Worm (Caenorhabditis elegans) whole organism, L1 larva: ENCODE results near the gene tmd-2.
A peak's percentile ranks its signal among the peaks of the same experiment; 100 is the strongest.

ENCODE experiments used
- F16B12.6 ChIP-seq: fragments of 150-350 bp; optimal IDR thresholded peaks from 2 replicates; lab custom pipeline; 2014; ENCODE audit warnings: missing biosample characterization, missing genetic modification characterization
- alr-1 ChIP-seq: fragments of 200-800 bp; sonication (Bioruptor generic); optimal IDR thresholded peaks from 2 replicates; lab custom pipeline; 2018; ENCODE audit warnings: borderline replicate concordance, mild to moderate bottlenecking, missing genetic modification characterization, missing compliant biosample characterization
- aly-2 ChIP-seq: fragments of 150-350 bp; optimal IDR thresholded peaks from 2 replicates; lab custom pipeline; 2014; ENCODE audit warnings: missing biosample characterization, missing genetic modification characterization
- blmp-1 ChIP-seq: fragments of 150-350 bp; optimal IDR thresholded peaks from 2 replicates; lab custom pipeline; 2014; ENCODE audit warnings: missing biosample characterization, missing genetic modification characterization
- ceh-8 ChIP-seq: fragments of 200-800 bp; sonication (Bioruptor generic); optimal IDR thresholded peaks from 2 replicates; lab custom pipeline; 2018; ENCODE audit warnings: mild to moderate bottlenecking, missing genetic modification characterization, moderate library complexity, missing compliant biosample characterization
- ceh-90 ChIP-seq: sonication (generic microtip); optimal IDR thresholded peaks from 2 replicates; lab custom pipeline; 2016; ENCODE audit warnings: missing genetic modification characterization, missing compliant biosample characterization
- ces-1 ChIP-seq: fragments of 150-350 bp; optimal IDR thresholded peaks from 2 replicates; lab custom pipeline; 2014; ENCODE audit warnings: missing biosample characterization, missing genetic modification reagents, missing genetic modification characterization
- dsc-1 ChIP-seq: sonication (generic microtip); optimal IDR thresholded peaks from 2 replicates; lab custom pipeline; 2016; ENCODE audit warnings: mild to moderate bottlenecking, missing genetic modification characterization, missing compliant biosample characterization
- efl-1 ChIP-seq, 4 experiments: fragments of 150-350 bp; optimal IDR thresholded peaks in 3 of 4; peaks in 1 of 4; 1 replicate in 1 of 4; 2 replicates in 3 of 4; lab custom pipeline; 2014; ENCODE audit warnings: missing biosample characterization in 2 of 4, missing genetic modification characterization in 2 of 4, missing genetic modification reagents in 2 of 4
- efl-3 ChIP-seq: fragments of 200-800 bp; sonication (Bioruptor generic); optimal IDR thresholded peaks from 2 replicates; lab custom pipeline; 2018; ENCODE audit warnings: mild to moderate bottlenecking, missing genetic modification characterization, missing compliant biosample characterization
- elt-2 ChIP-seq: sonication (generic microtip); optimal IDR thresholded peaks from 2 replicates; lab custom pipeline; 2016; ENCODE audit warnings: missing genetic modification characterization, mild to moderate bottlenecking, inconsistent platforms, missing compliant biosample characterization, missing genetic modification reagents
- elt-3 ChIP-seq, 6 experiments: fragments of 150-350 bp in 1 of 6; sonication (generic microtip); optimal IDR thresholded peaks; 2 replicates each; lab custom pipeline; 2017 to 2018; ENCODE audit warnings: missing biosample characterization in 6 of 6, missing genetic modification characterization in 6 of 6, inconsistent platforms in 1 of 6
- fos-1 ChIP-seq: fragments of 150-350 bp; optimal IDR thresholded peaks from 2 replicates; lab custom pipeline; 2014; ENCODE audit warnings: missing biosample characterization, missing genetic modification characterization
- grh-1 ChIP-seq: fragments of 200-800 bp; sonication (Bioruptor generic); IDR thresholded peaks from 2 replicates; pipeline ENCODE4 v1.3.6; 2022; ENCODE audit warnings: missing genetic modification reagents, missing genetic modification characterization, missing compliant biosample characterization
- hlh-17 ChIP-seq: fragments of 200-800 bp; sonication (Bioruptor generic); optimal IDR thresholded peaks from 2 replicates; lab custom pipeline; 2018; ENCODE audit warnings: missing genetic modification characterization, mild to moderate bottlenecking, missing compliant biosample characterization, moderate library complexity, borderline replicate concordance
- hlh-4 ChIP-seq: sonication (generic microtip); optimal IDR thresholded peaks from 2 replicates; lab custom pipeline; 2016; ENCODE audit warnings: mild to moderate bottlenecking, missing genetic modification characterization, missing compliant biosample characterization
- hpl-2 ChIP-seq: fragments of 150-350 bp; optimal IDR thresholded peaks from 2 replicates; lab custom pipeline; 2014; ENCODE audit warnings: missing biosample characterization, missing genetic modification reagents, missing genetic modification characterization
- lin-13 ChIP-seq: fragments of 150-350 bp; optimal IDR thresholded peaks from 2 replicates; lab custom pipeline; 2014; ENCODE audit warnings: missing biosample characterization, missing genetic modification reagents, missing genetic modification characterization
- lin-14 ChIP-seq: fragments of 200-800 bp; sonication (Bioruptor generic); optimal IDR thresholded peaks from 2 replicates; lab custom pipeline; 2018; ENCODE audit warnings: mild to moderate bottlenecking, missing genetic modification characterization, moderate library complexity, missing compliant biosample characterization
- lin-15B ChIP-seq: fragments of 150-350 bp; sonication (generic microtip); optimal IDR thresholded peaks from 3 replicates; lab custom pipeline; 2014; ENCODE audit warnings: missing biosample characterization, missing genetic modification characterization
- lir-3 ChIP-seq: sonication (generic microtip); optimal IDR thresholded peaks from 2 replicates; lab custom pipeline; 2016; ENCODE audit warnings: mild to moderate bottlenecking, missing genetic modification characterization, moderate library complexity, missing compliant biosample characterization; ENCODE audit not compliant: poor library complexity
- lsy-2 ChIP-seq, 2 experiments: fragments of 150-350 bp; optimal IDR thresholded peaks; 2 replicates each; lab custom pipeline; 2014; ENCODE audit warnings: missing biosample characterization in 2 of 2, missing genetic modification characterization in 2 of 2
- mdl-1 ChIP-seq, 2 experiments: fragments of 150-350 bp; optimal IDR thresholded peaks; 2 replicates each; lab custom pipeline; 2014 to 2017; ENCODE audit warnings: missing biosample characterization in 2 of 2, missing genetic modification characterization in 2 of 2, inconsistent platforms in 1 of 2
- mep-1 ChIP-seq: fragments of 150-350 bp; optimal IDR thresholded peaks from 2 replicates; lab custom pipeline; 2014; ENCODE audit warnings: missing biosample characterization, missing genetic modification characterization
- nhr-12 ChIP-seq: sonication (generic microtip); optimal IDR thresholded peaks from 2 replicates; lab custom pipeline; 2017; ENCODE audit warnings: missing biosample characterization, missing genetic modification characterization
- nhr-19 ChIP-seq: fragments of 200-800 bp; sonication (Bioruptor generic); conservative IDR thresholded peaks from 2 replicates; pipeline ENCODE4 v1.3.6; 2022; ENCODE audit warnings: missing genetic modification characterization, missing compliant biosample characterization
- nhr-20 ChIP-seq: sonication (generic microtip); optimal IDR thresholded peaks from 2 replicates; lab custom pipeline; 2016; ENCODE audit warnings: mild to moderate bottlenecking, missing genetic modification characterization, missing compliant biosample characterization
- nhr-237 ChIP-seq: fragments of 150-350 bp; optimal IDR thresholded peaks from 2 replicates; lab custom pipeline; 2014; ENCODE audit warnings: missing biosample characterization, missing genetic modification characterization
- nhr-28 ChIP-seq: fragments of 150-350 bp; optimal IDR thresholded peaks from 2 replicates; lab custom pipeline; 2014; ENCODE audit warnings: missing biosample characterization, missing genetic modification characterization
- nhr-47 ChIP-seq: sonication (generic microtip); optimal IDR thresholded peaks from 2 replicates; lab custom pipeline; 2016; ENCODE audit warnings: mild to moderate bottlenecking, missing genetic modification characterization, moderate library complexity, missing compliant biosample characterization
- nhr-77 ChIP-seq: fragments of 150-350 bp; optimal IDR thresholded peaks from 2 replicates; lab custom pipeline; 2014; ENCODE audit warnings: missing biosample characterization, missing genetic modification characterization
- nhr-84 ChIP-seq: sonication (generic microtip); optimal IDR thresholded peaks from 2 replicates; lab custom pipeline; 2017; ENCODE audit warnings: missing biosample characterization, missing genetic modification characterization
- pag-3 ChIP-seq: sonication (generic microtip); optimal IDR thresholded peaks from 2 replicates; lab custom pipeline; 2017; ENCODE audit warnings: missing genetic modification characterization, mild to moderate bottlenecking, missing compliant biosample characterization, antibody characterized with exemption, borderline replicate concordance; ENCODE audit not compliant: insufficient read depth
- pqm-1 ChIP-seq: sonication (generic microtip); optimal IDR thresholded peaks from 3 replicates; lab custom pipeline; 2017; ENCODE audit warnings: missing biosample characterization, missing genetic modification characterization
- rnt-1 ChIP-seq: sonication (generic microtip); optimal IDR thresholded peaks from 2 replicates; lab custom pipeline; 2016; ENCODE audit warnings: mild to moderate bottlenecking, missing genetic modification characterization, moderate library complexity, missing compliant biosample characterization
- skn-1 ChIP-seq: fragments of 150-350 bp; optimal IDR thresholded peaks from 2 replicates; lab custom pipeline; 2014; ENCODE audit warnings: missing biosample characterization, missing genetic modification characterization
- sox-4 ChIP-seq: sonication (generic microtip); optimal IDR thresholded peaks from 2 replicates; lab custom pipeline; 2016; ENCODE audit warnings: missing genetic modification characterization, missing compliant biosample characterization
- sptf-1 ChIP-seq: fragments of 150-350 bp; optimal IDR thresholded peaks from 2 replicates; lab custom pipeline; 2014; ENCODE audit warnings: missing biosample characterization, missing genetic modification characterization
- swsn-7 ChIP-seq: sonication (generic microtip); optimal IDR thresholded peaks from 2 replicates; lab custom pipeline; 2016; ENCODE audit warnings: missing genetic modification characterization, missing compliant biosample characterization
- tbx-2 ChIP-seq: sonication (generic microtip); optimal IDR thresholded peaks from 2 replicates; lab custom pipeline; 2016; ENCODE audit warnings: missing genetic modification characterization, missing compliant biosample characterization
- tlp-1 ChIP-seq: fragments of 150-350 bp; optimal IDR thresholded peaks from 2 replicates; lab custom pipeline; 2014; ENCODE audit warnings: missing biosample characterization, missing genetic modification characterization
- unc-130 ChIP-seq: fragments of 150-350 bp; optimal IDR thresholded peaks from 2 replicates; lab custom pipeline; 2017; ENCODE audit warnings: missing biosample characterization, missing genetic modification characterization, inconsistent platforms
- unc-62 ChIP-seq: fragments of 150-350 bp; optimal IDR thresholded peaks from 2 replicates; lab custom pipeline; 2014; ENCODE audit warnings: missing biosample characterization, missing genetic modification reagents, missing genetic modification characterization
- unc-86 ChIP-seq: sonication (generic microtip); optimal IDR thresholded peaks from 2 replicates; lab custom pipeline; 2016; ENCODE audit warnings: missing genetic modification characterization, missing compliant biosample characterization
- unc-98 ChIP-seq: fragments of 200-800 bp; sonication (Bioruptor generic); IDR thresholded peaks from 2 replicates; pipeline ENCODE4 v1.3.6; 2022; ENCODE audit warnings: missing genetic modification characterization, missing compliant biosample characterization
- vab-15 ChIP-seq: sonication (generic microtip); optimal IDR thresholded peaks from 2 replicates; lab custom pipeline; 2017; ENCODE audit warnings: missing genotype, mild to moderate bottlenecking, missing genetic modification characterization, missing compliant biosample characterization
- xbp-1 ChIP-seq: sonication (generic microtip); optimal IDR thresholded peaks from 2 replicates; lab custom pipeline; 2016; ENCODE audit warnings: missing genetic modification characterization, missing compliant biosample characterization
- zag-1 ChIP-seq: fragments of 150-350 bp; optimal IDR thresholded peaks from 2 replicates; lab custom pipeline; 2014; ENCODE audit warnings: missing biosample characterization, missing genetic modification characterization
- ztf-11 ChIP-seq, 2 experiments: sonication (generic microtip); optimal IDR thresholded peaks; 2 replicates each; lab custom pipeline; 2016 to 2017; ENCODE audit warnings: missing genetic modification characterization in 2 of 2, missing biosample characterization in 1 of 2, missing compliant biosample characterization in 1 of 2

Gene tmd-2

DNA sequence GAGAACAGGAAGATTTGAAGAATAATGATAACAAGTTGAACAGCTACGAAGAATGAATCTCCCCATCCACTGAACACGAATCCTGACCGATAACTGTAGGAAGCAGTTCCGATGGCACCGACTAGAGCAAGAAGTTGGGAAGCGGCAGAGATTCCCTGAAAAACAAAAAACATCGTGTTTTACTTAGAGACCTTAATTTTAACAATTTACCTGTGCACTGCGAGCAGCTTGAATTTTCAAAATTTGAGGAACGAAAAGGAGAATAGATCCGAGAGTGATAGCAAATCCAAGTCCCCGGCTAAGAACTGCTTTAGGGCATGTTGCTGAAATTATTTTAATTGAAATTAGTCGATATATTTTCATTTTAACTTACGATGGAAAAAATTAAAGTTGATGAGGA lies 24.2 kb downstream of the tmd-2 start:
- TF ChIP-seq ztf-11 (tag; optimal IDR thresholded peaks at IDR 0.05; lab: Kevin White, UChicago) (no peak), nhr-12 (no peak), efl-1 (optimal IDR thresholded peaks at IDR 0.05; lab: Kevin White, UChicago) (no peak), efl-1 (GFP tag; optimal IDR thresholded peaks at IDR 0.05 in 1 of 2; lab: Kevin White, UChicago) (peak in 1 of 2 experiments; percentile 63)

DNA sequence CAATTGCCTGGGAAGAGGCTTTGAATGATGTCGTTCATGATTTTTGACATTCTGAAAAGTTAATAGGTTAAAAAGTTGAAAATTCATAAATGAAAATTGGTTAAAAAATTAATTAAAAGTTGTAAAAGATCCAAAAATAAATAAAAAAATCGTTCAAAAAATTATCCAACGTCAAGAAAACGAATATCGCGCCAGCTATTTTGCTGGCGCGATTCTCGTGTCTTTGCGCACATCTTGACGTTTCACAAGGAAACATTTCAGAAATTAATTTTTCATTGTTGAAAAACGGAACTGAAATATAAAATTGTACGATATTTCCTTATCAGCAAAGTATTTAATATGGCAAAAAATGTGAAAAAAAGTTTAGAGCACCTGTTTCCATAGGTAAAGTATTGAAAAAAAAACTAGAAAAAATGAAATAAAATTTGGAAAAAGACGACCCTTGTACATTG lies 24.7 kb downstream of the tmd-2 start, which contains the start of gene mpdu-1:
mpdu-1 (minus strand) TSS at position 51 of the 452 bp plus-strand sequence.
- TF ChIP-seq lin-15B (tag; lab: Kevin White, UChicago): peak; percentile 8
- peak; percentile 72 for TF ChIP-seq blmp-1
- no peak for TF ChIP-seq efl-3 (GFP tag; lab: Kevin White, UChicago)
- peak; percentile 34; the same call in 1 of the 2 replicates for TF ChIP-seq grh-1 (GFP tag; lab: Robert Waterston, UW)
- TF ChIP-seq nhr-77 (tag; lab: Kevin White, UChicago): peak; percentile 8
- no peak for TF ChIP-seq ceh-90 (tag; lab: Kevin White, UChicago)
- peak in 2 of 6 experiments; percentile 32 to 69 for TF ChIP-seq elt-3 (tag; optimal IDR thresholded peaks at IDR 0.05; lab: Kevin White, UChicago)
- peak in 1 of 2 experiments; percentile 23 for TF ChIP-seq mdl-1 (tag; optimal IDR thresholded peaks at IDR 0.05; lab: Kevin White, UChicago)
- peak; percentile 77 for TF ChIP-seq nhr-19 (GFP tag; lab: Robert Waterston, UW)
- TF ChIP-seq zag-1: no peak
- no peak for TF ChIP-seq fos-1 (tag; lab: Kevin White, UChicago)
- TF ChIP-seq pqm-1: no peak
- TF ChIP-seq ceh-8 (GFP tag; lab: Kevin White, UChicago): peak; percentile 8
- TF ChIP-seq tlp-1: no peak
- TF ChIP-seq hpl-2 (GFP tag; lab: Kevin White, UChicago): no peak
- peak; percentile 85 for TF ChIP-seq xbp-1
- TF ChIP-seq unc-86 (tag; lab: Kevin White, UChicago): peak; percentile 30
- no peak for TF ChIP-seq alr-1 (tag; lab: Kevin White, UChicago)
- TF ChIP-seq swsn-7 (tag; lab: Kevin White, UChicago): peak; percentile 79
- TF ChIP-seq lin-14 (GFP tag; lab: Kevin White, UChicago): no peak
- TF ChIP-seq F16B12.6 (tag; lab: Kevin White, UChicago): no peak
- TF ChIP-seq lir-3 (tag; lab: Kevin White, UChicago): no peak
- TF ChIP-seq rnt-1 (tag; lab: Kevin White, UChicago): peak; percentile 71
- TF ChIP-seq efl-1 (optimal IDR thresholded peaks at IDR 0.05; lab: Kevin White, UChicago): peak; percentile 59 to 75
- peak; percentile 66 to 97 for TF ChIP-seq efl-1 (GFP tag; optimal IDR thresholded peaks at IDR 0.05 in 1 of 2; lab: Kevin White, UChicago)
- peak; percentile 24 for TF ChIP-seq lin-13 (GFP tag; lab: Kevin White, UChicago)
- peak; percentile 13 for TF ChIP-seq sox-4 (tag; lab: Kevin White, UChicago)
- TF ChIP-seq nhr-20 (tag; lab: Kevin White, UChicago): peak; percentile 78
- TF ChIP-seq lsy-2 (tag; optimal IDR thresholded peaks at IDR 0.05; lab: Kevin White, UChicago): peak; percentile 82 to 83
- TF ChIP-seq vab-15 (tag; lab: Kevin White, UChicago): no peak
- no peak for TF ChIP-seq hlh-4 (tag; lab: Kevin White, UChicago)
- TF ChIP-seq unc-98 (GFP tag; lab: Robert Waterston, UW): no peak
- no peak for TF ChIP-seq nhr-12
- TF ChIP-seq elt-2 (tag; lab: Kevin White, UChicago): peak; percentile 77
- TF ChIP-seq unc-130 (tag; lab: Kevin White, UChicago): peak; percentile 31
- peak; percentile 76 for TF ChIP-seq nhr-47
- TF ChIP-seq dsc-1 (tag; lab: Kevin White, UChicago): peak; percentile 71
- no peak for TF ChIP-seq pag-3 (tag; lab: Kevin White, UChicago)
- no peak for TF ChIP-seq nhr-28 (tag; lab: Kevin White, UChicago)
- TF ChIP-seq sptf-1: no peak
- TF ChIP-seq tbx-2 (tag; lab: Kevin White, UChicago): peak; percentile 74
- no peak for TF ChIP-seq aly-2
- TF ChIP-seq nhr-237 (tag; lab: Kevin White, UChicago): no peak
- TF ChIP-seq hlh-17 (GFP tag; lab: Kevin White, UChicago): no peak
- peak; percentile 93 for TF ChIP-seq mep-1 (tag; lab: Kevin White, UChicago)
- no peak for TF ChIP-seq unc-62 (GFP tag; lab: Kevin White, UChicago)
- TF ChIP-seq nhr-84 (tag; lab: Kevin White, UChicago): no peak
- peak in 1 of 2 experiments; percentile 30 for TF ChIP-seq ztf-11 (tag; optimal IDR thresholded peaks at IDR 0.05; lab: Kevin White, UChicago)
- no peak for TF ChIP-seq ces-1 (GFP tag; lab: Kevin White, UChicago)
- TF ChIP-seq skn-1 (tag; lab: Kevin White, UChicago): peak; percentile 22
